Fruit fly (Drosophila melanogaster) whole organism, embryonic: ENCODE results near the gene CG9667.

Source experiments
- ERR ChIP-seq: fragments of 200-800 bp; sonication (Bioruptor generic); optimal IDR thresholded peaks from 2 replicates; lab custom pipeline; 2016; ENCODE audit warnings: missing biosample characterization, missing genetic modification characterization
- Oli ChIP-seq: fragments of 200-800 bp; sonication (Bioruptor generic); optimal IDR thresholded peaks from 2 replicates; lab custom pipeline; 2018; ENCODE audit warnings: missing biosample characterization, mild to moderate bottlenecking, missing genetic modification characterization, moderate library complexity

dm6 chr3R:8149995-8150394 lies 23.8 kb upstream of the CG9667 start:
- TF ChIP-seq Oli (tag; lab: Kevin White, UChicago) (no peak), ERR (no peak)
